Worm (Caenorhabditis elegans) whole organism, late embryonic: ENCODE data around the gene F55A11.1.

ENCODE experiments used
- ama-1 ChIP-seq: fragments of 150-350 bp; optimal IDR thresholded peaks from 2 replicates; lab custom pipeline; 2014
- ceh-19 ChIP-seq: fragments of 200-800 bp; sonication (Bioruptor generic); optimal IDR thresholded peaks from 2 replicates; lab custom pipeline; 2018; ENCODE audit warnings: mild to moderate bottlenecking, missing genetic modification characterization, missing compliant biosample characterization
- elt-2 ChIP-seq: sonication (generic microtip); optimal IDR thresholded peaks from 2 replicates; lab custom pipeline; 2016; ENCODE audit warnings: missing genetic modification reagents, missing genetic modification characterization, missing compliant biosample characterization
- eyg-1 ChIP-seq: sonication (generic microtip); optimal IDR thresholded peaks from 2 replicates; lab custom pipeline; 2016; ENCODE audit warnings: missing genotype, missing genetic modification characterization, missing compliant biosample characterization
- fkh-10 ChIP-seq: fragments of 150-350 bp; optimal IDR thresholded peaks from 2 replicates; lab custom pipeline; 2014; ENCODE audit warnings: missing biosample characterization, missing genetic modification reagents, missing genetic modification characterization
- gmeb-2 ChIP-seq: sonication (generic microtip); optimal IDR thresholded peaks from 2 replicates; lab custom pipeline; 2016; ENCODE audit warnings: missing genetic modification characterization, inconsistent platforms, missing compliant biosample characterization
- nfya-1 ChIP-seq: sonication (generic microtip); optimal IDR thresholded peaks from 2 replicates; lab custom pipeline; 2017; ENCODE audit warnings: missing genetic modification characterization, mild to moderate bottlenecking, missing compliant biosample characterization, antibody characterized with exemption, moderate library complexity
- pha-2 ChIP-seq: sonication (generic microtip); optimal IDR thresholded peaks from 2 replicates; lab custom pipeline; 2017; ENCODE audit warnings: mild to moderate bottlenecking, missing genetic modification characterization, missing compliant biosample characterization
- pha-4 ChIP-seq: fragments of 150-350 bp; optimal IDR thresholded peaks from 2 replicates; lab custom pipeline; 2018; ENCODE audit warnings: missing biosample characterization, missing genetic modification reagents, missing genetic modification characterization
- pros-1 ChIP-seq: fragments of 150-350 bp; optimal IDR thresholded peaks from 2 replicates; lab custom pipeline; 2014; ENCODE audit warnings: missing biosample characterization, missing genetic modification reagents, missing genetic modification characterization

DNA sequence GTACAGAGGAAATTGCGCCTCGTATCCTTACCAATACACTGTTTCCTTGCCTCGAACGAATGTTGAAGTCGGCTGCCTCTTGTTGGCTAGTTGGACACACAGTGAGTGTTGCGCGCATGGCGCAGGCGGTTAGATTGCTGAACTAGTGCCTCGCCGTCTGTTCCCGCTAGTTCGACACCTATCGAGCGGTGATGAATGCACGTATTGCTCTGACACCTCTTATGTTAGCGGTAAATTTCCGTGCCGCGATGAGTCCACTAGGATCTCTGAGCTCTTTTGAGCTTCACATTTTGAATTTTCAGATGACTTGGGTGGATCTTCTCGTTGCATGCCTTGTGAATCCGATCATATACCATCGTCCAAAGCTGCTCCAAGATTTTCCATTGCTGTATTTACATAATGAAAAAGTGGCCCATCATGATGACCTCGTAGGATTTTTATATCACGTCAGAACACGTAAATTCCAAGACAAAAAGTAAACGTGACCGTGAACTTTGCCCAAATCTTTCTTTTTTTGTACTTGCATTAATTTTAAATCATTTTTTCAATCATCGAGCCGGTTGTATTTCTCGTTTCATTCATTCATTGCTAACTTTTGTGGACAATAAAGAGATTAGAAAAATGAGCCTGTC is 18.7 kb upstream of the F55A11.1 start, which contains the start of gene F55A11.11:
- peak; percentile 98 for TF ChIP-seq pha-2 (tag; lab: Kevin White, UChicago)
- peak; percentile 73 for TF ChIP-seq pros-1 (tag; lab: Kevin White, UChicago)
- TF ChIP-seq elt-2 (tag; lab: Kevin White, UChicago) = peak; percentile 96
- TF ChIP-seq gmeb-2 (tag; lab: Kevin White, UChicago) = peak; percentile 94
- TF ChIP-seq ceh-19 (GFP tag; lab: Kevin White, UChicago) = peak; percentile 96
- no peak for TF ChIP-seq ama-1
- TF ChIP-seq fkh-10 (GFP tag; lab: Kevin White, UChicago) = peak; percentile 85
- no peak for TF ChIP-seq pha-4 (tag; lab: Kevin White, UChicago)
- TF ChIP-seq eyg-1 (tag; lab: Kevin White, UChicago) = peak; percentile 89
- TF ChIP-seq nfya-1 (tag; lab: Kevin White, UChicago) = peak; percentile 81
